Worm (Caenorhabditis elegans): ENCODE data around the gene mec-14.

Gene mec-14

DNA sequence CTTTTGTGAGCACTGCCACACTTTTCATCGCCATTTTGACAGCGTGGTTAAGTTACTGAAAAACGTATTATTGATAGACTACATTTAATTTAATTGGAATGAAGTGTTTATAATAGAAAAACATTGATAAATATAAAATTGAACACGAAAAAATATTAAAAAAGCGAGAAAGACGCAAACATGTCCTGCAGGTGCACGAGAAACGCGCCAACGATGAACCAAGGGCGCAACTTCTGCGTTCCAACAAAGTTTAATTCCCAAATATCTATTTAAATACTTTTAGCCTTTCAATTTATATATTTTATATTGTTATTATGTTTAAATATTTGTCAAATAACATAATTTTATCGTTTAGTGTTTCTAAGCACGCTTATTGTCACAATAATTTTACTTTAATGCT is 41.4 kb upstream of the mec-14 start, which contains the start of gene ndus-8 (continued):
- TF ChIP-seq daf-16 (GFP tag; optimal IDR thresholded peaks at IDR 0.05) (no peak), daf-16 (tag; optimal IDR thresholded peaks at IDR 0.05) (peak; percentile 40), dmd-9 (GFP tag; IDR thresholded peaks at IDR 0.05) (no peak), lin-13 (GFP tag; optimal IDR thresholded peaks at IDR 0.05) (no peak), nhr-11 (tag; optimal IDR thresholded peaks at IDR 0.05) (no peak), hif-1 (tag; optimal IDR thresholded peaks at IDR 0.05) (no peak), mep-1 (tag; optimal IDR thresholded peaks at IDR 0.05) (peak; percentile 62), F26F4.8 (GFP tag; conservative IDR thresholded peaks at IDR 0.05) (no peak), dpl-1 (GFP tag; optimal IDR thresholded peaks at IDR 0.05) (peak; percentile 78), mdl-1 (tag; optimal IDR thresholded peaks at IDR 0.05) (no peak), ceh-32 (tag; optimal IDR thresholded peaks at IDR 0.05; ENCODE audit: poor library complexity) (no peak), zip-11 (GFP tag; IDR thresholded peaks at IDR 0.05) (no peak), daf-8 (GFP tag; IDR thresholded peaks at IDR 0.05) (no peak), snpc-1.2 (GFP tag; IDR thresholded peaks at IDR 0.05) (no peak), lsy-2 (tag; optimal IDR thresholded peaks at IDR 0.05) (peak in 1 of 2 experiments; percentile 89), nhr-237 (tag; optimal IDR thresholded peaks at IDR 0.05) (no peak), sdz-12 (GFP tag; optimal IDR thresholded peaks at IDR 0.05) (no peak), spr-3 (GFP tag; optimal IDR thresholded peaks at IDR 0.05) (no peak), madf-9 (GFP tag; conservative IDR thresholded peaks at IDR 0.05) (no peak), ztf-11 (tag; optimal IDR thresholded peaks at IDR 0.05) (no peak), gei-8 (GFP tag; optimal IDR thresholded peaks at IDR 0.05) (no peak), egl-27 (tag; optimal IDR thresholded peaks at IDR 0.05) (no peak), spr-1 (tag; optimal IDR thresholded peaks at IDR 0.05) (no peak), Y48G9A.11 (GFP tag; IDR thresholded peaks at IDR 0.05) (no peak), pqm-1 (tag; optimal IDR thresholded peaks at IDR 0.05) (no peak), nhr-77 (tag; optimal IDR thresholded peaks at IDR 0.05) (peak; percentile 5), pha-4 (GFP tag; IDR thresholded peaks at IDR 0.05) (no peak), pha-4 (tag; optimal IDR thresholded peaks at IDR 0.05) (peak; percentile 43), lin-15B (tag; optimal IDR thresholded peaks at IDR 0.05) (no peak), cey-2 (tag; optimal IDR thresholded peaks at IDR 0.05; ENCODE audit: borderline replicate concordance, insufficient read depth) (no peak), ceh-44 (GFP tag; IDR thresholded peaks at IDR 0.05) (no peak), dve-1 (tag; optimal IDR thresholded peaks at IDR 0.05; ENCODE audit: insufficient read depth) (peak; percentile 62), egl-43 (GFP tag; IDR thresholded peaks at IDR 0.05) (no peak), aha-1 (tag) (peak; percentile 51), nhr-48 (tag; optimal IDR thresholded peaks at IDR 0.05) (no peak), nhr-42 (GFP tag; IDR thresholded peaks at IDR 0.05) (no peak), Y75B8A.6 (GFP tag; IDR thresholded peaks at IDR 0.05) (no peak), arid-1 (GFP tag; conservative IDR thresholded peaks at IDR 0.05) (0 out of 2 replicates have a peak, but pooled peaks have one; percentile 19), rbr-2 (tag; optimal IDR thresholded peaks at IDR 0.05) (peak; percentile 44), T26A8.4 (GFP tag; IDR thresholded peaks at IDR 0.05) (no peak), hlh-30 (tag; optimal IDR thresholded peaks at IDR 0.05; ENCODE audit: insufficient read depth) (peak; percentile 35), hlh-11 (tag; optimal IDR thresholded peaks at IDR 0.05) (peak; percentile 39), lin-38 (GFP tag; IDR thresholded peaks at IDR 0.05) (peak; percentile 60)

DNA sequence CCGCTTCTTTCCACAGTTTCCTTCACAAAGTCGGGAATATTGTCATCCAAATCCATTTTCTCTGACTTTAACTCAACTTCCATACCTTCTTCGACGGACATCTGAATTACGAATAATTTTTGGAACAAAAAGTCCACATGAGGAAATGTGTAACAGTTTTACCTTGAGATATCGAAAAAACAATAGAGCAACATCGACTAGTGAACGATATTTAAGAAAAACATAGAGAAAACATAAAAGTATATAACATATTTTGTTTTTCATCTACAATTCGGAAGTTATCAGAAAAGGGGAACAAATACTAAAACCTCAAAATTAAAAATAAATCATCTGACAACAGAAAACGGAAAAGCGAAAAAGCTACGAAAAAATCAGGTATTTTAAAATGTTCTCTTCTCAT is 40.0 kb upstream of the mec-14 start, which contains the start of gene adr-2:
TSS of gene adr-2 (minus strand) at position 101 of the 400 bp plus-strand sequence.
- TF ChIP-seq nhr-10 (tag; optimal IDR thresholded peaks at IDR 0.05), result no peak

Measured in whole organism, L4 larva.